Worm (Caenorhabditis elegans) whole organism, mixed stage, embryonic: ENCODE data around the gene zim-1.

ENCODE experiments used
- blmp-1 ChIP-seq: fragments of 150-350 bp; optimal IDR thresholded peaks from 2 replicates; lab custom pipeline; 2014; ENCODE audit warnings: missing biosample characterization, missing genetic modification characterization
- elt-3 ChIP-seq: fragments of 150-350 bp; optimal IDR thresholded peaks from 2 replicates; lab custom pipeline; 2014; ENCODE audit warnings: missing biosample characterization, missing genetic modification characterization
- nhr-237 ChIP-seq: fragments of 150-350 bp; optimal IDR thresholded peaks from 2 replicates; lab custom pipeline; 2014; ENCODE audit warnings: missing biosample characterization, missing genetic modification characterization
- unc-62 ChIP-seq: fragments of 150-350 bp; optimal IDR thresholded peaks from 2 replicates; lab custom pipeline; 2014; ENCODE audit warnings: missing biosample characterization, missing genetic modification reagents, missing genetic modification characterization
- ztf-11 ChIP-seq: fragments of 150-350 bp; optimal IDR thresholded peaks from 2 replicates; lab custom pipeline; 2014; ENCODE audit warnings: missing biosample characterization, missing genetic modification characterization

DNA sequence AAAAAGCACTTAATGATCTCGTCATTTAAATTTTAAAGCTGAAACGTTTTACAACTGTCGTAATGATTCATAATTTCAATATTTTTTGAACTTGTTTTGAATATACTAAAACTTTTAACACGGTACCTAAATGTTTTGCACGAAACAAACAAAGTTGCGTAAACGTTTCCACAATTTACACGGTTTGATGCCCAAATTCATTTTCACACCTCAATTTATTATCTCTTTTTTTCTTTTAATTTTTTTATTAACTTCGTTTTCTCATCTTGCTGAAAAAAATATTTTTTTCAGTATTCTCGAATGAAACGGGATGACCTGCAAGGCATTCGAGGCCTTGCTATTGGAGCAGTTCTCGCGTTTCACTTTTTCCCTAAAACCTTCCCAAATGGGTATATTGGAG is 37.4 kb downstream of the zim-1 start, which contains the start of gene oac-8:
- TF ChIP-seq blmp-1 (tag; lab: Kevin White, UChicago) (no peak), ztf-11 (tag; lab: Kevin White, UChicago) (no peak), nhr-237 (tag; lab: Kevin White, UChicago) (no peak), unc-62 (GFP tag; lab: Kevin White, UChicago) (no peak), elt-3 (tag; lab: Kevin White, UChicago) (no peak)
